Fruit fly (Drosophila melanogaster) whole organism, prepupa: ENCODE results near the gene mor.

ENCODE experiments used
- Blimp-1 ChIP-seq: fragments of 200-800 bp; sonication (Bioruptor generic); optimal IDR thresholded peaks from 3 replicates; lab custom pipeline; 2017; ENCODE audit warnings: missing biosample characterization, missing genetic modification characterization, mild to moderate bottlenecking, moderate library complexity, missing genetic modification reagents
- CG10669 ChIP-seq: fragments of 200-800 bp; sonication (Bioruptor generic); optimal IDR thresholded peaks from 3 replicates; lab custom pipeline; 2018; ENCODE audit warnings: missing biosample characterization, mild to moderate bottlenecking, missing genetic modification characterization, moderate library complexity
- CG11902 ChIP-seq: fragments of 200-800 bp; sonication (Bioruptor generic); optimal IDR thresholded peaks from 3 replicates; lab custom pipeline; 2016; ENCODE audit warnings: missing biosample characterization, missing genetic modification characterization
- CG15336 ChIP-seq: fragments of 200-800 bp; sonication (Bioruptor generic); IDR thresholded peaks from 2 replicates; pipeline ENCODE4 v1.3.6; 2022; ENCODE audit warnings: missing biosample characterization, missing genetic modification characterization
- CG1621 ChIP-seq: fragments of 200-800 bp; sonication (Bioruptor generic); optimal IDR thresholded peaks from 3 replicates; lab custom pipeline; 2018; ENCODE audit warnings: missing biosample characterization, mild to moderate bottlenecking, missing genetic modification characterization
- CG3032 ChIP-seq: fragments of 200-800 bp; optimal IDR thresholded peaks from 2 replicates; lab custom pipeline; 2019; ENCODE audit warnings: missing biosample characterization, mild to moderate bottlenecking, missing genetic modification characterization, moderate library complexity
- CG32006 ChIP-seq: fragments of 200-800 bp; sonication (Bioruptor generic); optimal IDR thresholded peaks from 3 replicates; lab custom pipeline; 2017; ENCODE audit warnings: missing biosample characterization, mild to moderate bottlenecking, missing genetic modification characterization
- CG34406 ChIP-seq: fragments of 200-800 bp; sonication (Bioruptor generic); optimal IDR thresholded peaks from 3 replicates; lab custom pipeline; 2016; ENCODE audit warnings: missing biosample characterization, missing genetic modification characterization
- CG4318 ChIP-seq: fragments of 200-800 bp; sonication (Bioruptor generic); optimal IDR thresholded peaks from 3 replicates; lab custom pipeline; 2017; ENCODE audit warnings: missing biosample characterization, mild to moderate bottlenecking, missing genetic modification characterization
- CG6163 ChIP-seq: fragments of 200-800 bp; sonication (Bioruptor generic); IDR thresholded peaks from 3 replicates; pipeline ENCODE4 v1.3.6; 2022; ENCODE audit warnings: missing biosample characterization, missing genetic modification characterization
- CG6276 ChIP-seq: fragments of 200-800 bp; sonication (Bioruptor generic); optimal IDR thresholded peaks from 2 replicates; lab custom pipeline; 2017; ENCODE audit warnings: missing biosample characterization, mild to moderate bottlenecking, missing genetic modification characterization
- CG6792 ChIP-seq: fragments of 200-800 bp; sonication (Bioruptor generic); optimal IDR thresholded peaks from 3 replicates; lab custom pipeline; 2016; ENCODE audit warnings: missing biosample characterization, missing genetic modification characterization
- CG6808 ChIP-seq: fragments of 200-800 bp; sonication (Bioruptor generic); optimal IDR thresholded peaks from 3 replicates; lab custom pipeline; 2017; ENCODE audit warnings: missing biosample characterization, missing genetic modification characterization, mild to moderate bottlenecking, moderate library complexity, missing genetic modification reagents
- CG6854 ChIP-seq: fragments of 200-800 bp; sonication (Bioruptor generic); optimal IDR thresholded peaks from 2 replicates; lab custom pipeline; 2017; ENCODE audit warnings: missing biosample characterization, mild to moderate bottlenecking, missing genetic modification characterization
- CG7368 ChIP-seq: fragments of 200-800 bp; sonication (Bioruptor generic); optimal IDR thresholded peaks from 3 replicates; lab custom pipeline; 2016; ENCODE audit warnings: missing biosample characterization, missing genetic modification characterization
- CG8119 ChIP-seq: fragments of 200-800 bp; sonication (Bioruptor generic); IDR thresholded peaks from 3 replicates; pipeline ENCODE4 v1.3.6; 2022; ENCODE audit warnings: missing biosample characterization, missing genetic modification characterization
- CG8632 ChIP-seq: fragments of 200-800 bp; sonication (Bioruptor generic); optimal IDR thresholded peaks from 3 replicates; lab custom pipeline; 2016; ENCODE audit warnings: missing biosample characterization, missing genetic modification characterization
- CG9139 ChIP-seq: fragments of 200-800 bp; sonication (Bioruptor generic); optimal IDR thresholded peaks from 3 replicates; lab custom pipeline; 2017; ENCODE audit warnings: missing biosample characterization, mild to moderate bottlenecking, missing genetic modification characterization
- Eip93F ChIP-seq: fragments of 200-800 bp; sonication (Bioruptor generic); optimal IDR thresholded peaks from 2 replicates; lab custom pipeline; 2016; ENCODE audit warnings: missing biosample characterization, mild to moderate bottlenecking, missing genetic modification characterization
- Ets96B ChIP-seq: fragments of 200-800 bp; optimal IDR thresholded peaks from 2 replicates; lab custom pipeline; 2019; ENCODE audit warnings: missing biosample characterization, mild to moderate bottlenecking, missing genetic modification characterization, moderate library complexity
- Hr38 ChIP-seq: sonication (Bioruptor generic); optimal IDR thresholded peaks from 2 replicates; lab custom pipeline; 2016; ENCODE audit warnings: missing biosample characterization, missing genetic modification characterization
- Hr4 ChIP-seq: fragments of 200-800 bp; sonication (Bioruptor generic); optimal IDR thresholded peaks from 3 replicates; lab custom pipeline; 2016; ENCODE audit warnings: missing biosample characterization, missing genetic modification characterization
- Sox102F ChIP-seq: fragments of 200-800 bp; sonication (Bioruptor generic); optimal IDR thresholded peaks from 2 replicates; lab custom pipeline; 2016; ENCODE audit warnings: missing biosample characterization, mild to moderate bottlenecking, missing genetic modification characterization
- Sox15 ChIP-seq: fragments of 200-800 bp; sonication (Bioruptor generic); optimal IDR thresholded peaks from 3 replicates; lab custom pipeline; 2016; ENCODE audit warnings: missing biosample characterization, missing genetic modification characterization
- achi ChIP-seq: fragments of 200-800 bp; sonication (Bioruptor generic); optimal IDR thresholded peaks from 3 replicates; lab custom pipeline; 2016; ENCODE audit warnings: missing biosample characterization, missing genetic modification characterization
- acj6 ChIP-seq: fragments of 200-800 bp; sonication (Bioruptor generic); optimal IDR thresholded peaks from 3 replicates; lab custom pipeline; 2016; ENCODE audit warnings: missing biosample characterization, missing genetic modification characterization
- dac ChIP-seq: fragments of 200-800 bp; sonication (Bioruptor generic); optimal IDR thresholded peaks from 2 replicates; lab custom pipeline; 2017; ENCODE audit warnings: missing biosample characterization, mild to moderate bottlenecking, missing genetic modification characterization
- dsx ChIP-seq: fragments of 200-800 bp; optimal IDR thresholded peaks from 3 replicates; lab custom pipeline; 2019; ENCODE audit warnings: missing biosample characterization, mild to moderate bottlenecking, missing genetic modification characterization, moderate library complexity; ENCODE audit not compliant: poor library complexity, severe bottlenecking
- eg ChIP-seq: fragments of 200-800 bp; sonication (Bioruptor generic); IDR thresholded peaks from 3 replicates; pipeline ENCODE4 v1.3.6; 2022; ENCODE audit warnings: missing biosample characterization, missing genetic modification characterization
- fd85E ChIP-seq: fragments of 200-800 bp; sonication (Bioruptor generic); optimal IDR thresholded peaks from 3 replicates; lab custom pipeline; 2016; ENCODE audit warnings: missing biosample characterization, missing genetic modification characterization
- fkh ChIP-seq: fragments of 200-800 bp; sonication (Bioruptor generic); optimal IDR thresholded peaks from 3 replicates; lab custom pipeline; 2017; ENCODE audit warnings: missing biosample characterization, mild to moderate bottlenecking, missing genetic modification characterization, moderate library complexity
- net ChIP-seq: fragments of 200-800 bp; sonication (Bioruptor generic); optimal IDR thresholded peaks from 3 replicates; lab custom pipeline; 2016; ENCODE audit warnings: missing biosample characterization, missing genetic modification characterization
- pdm3 ChIP-seq: fragments of 200-800 bp; sonication (Bioruptor generic); optimal IDR thresholded peaks from 3 replicates; lab custom pipeline; 2016; ENCODE audit warnings: missing biosample characterization, missing genetic modification characterization
- svp ChIP-seq: fragments of 200-800 bp; sonication (Bioruptor generic); peaks from one replicate; lab custom pipeline; 2016; ENCODE audit warnings: missing biosample characterization, missing genetic modification characterization
- vri ChIP-seq: fragments of 200-800 bp; sonication (Bioruptor generic); optimal IDR thresholded peaks from 3 replicates; lab custom pipeline; 2016; ENCODE audit warnings: missing biosample characterization, mild to moderate bottlenecking, missing genetic modification characterization

Gene mor

dm6 chr3R:15984483-15985118, 11.9 kb upstream of the mor start (continued):
- TF ChIP-seq pdm3 (GFP tag; lab: Kevin White, UChicago) (peak; percentile 78), achi (GFP tag; lab: Kevin White, UChicago) (peak; percentile 74), Blimp-1 (GFP tag; lab: Kevin White, UChicago) (peak; percentile 32), CG34406 (GFP tag; lab: Kevin White, UChicago) (peak; percentile 76), Sox102F (peak; percentile 67), CG6808 (peak; percentile 81), CG9139 (GFP tag; lab: Kevin White, UChicago) (peak; percentile 74), eg (GFP tag; lab: Robert Waterston, UW) (peak; percentile 81), dsx (GFP tag; lab: Kevin White, UChicago) (peak; percentile 75), Hr38 (GFP tag; lab: Kevin White, UChicago) (peak; percentile 12), Sox15 (GFP tag; lab: Kevin White, UChicago) (peak; percentile 58), CG11902 (GFP tag; lab: Kevin White, UChicago) (peak; percentile 36), Eip93F (GFP tag; lab: Kevin White, UChicago) (no peak), vri (peak; percentile 27)

- TF ChIP-seq CG10669 (no peak), CG8632 (GFP tag; lab: Kevin White, UChicago) (no peak), CG32006 (GFP tag; lab: Kevin White, UChicago) (no peak), fkh (GFP tag; lab: Kevin White, UChicago) (peak; percentile 69), CG1621 (tag; lab: Kevin White, UChicago) (no peak), svp (GFP tag; lab: Kevin White, UChicago) (peak; percentile 57), Hr38 (GFP tag; lab: Kevin White, UChicago) (no peak), CG15336 (no peak), CG7368 (GFP tag; lab: Kevin White, UChicago) (no peak), CG4318 (no peak)
Observed at dm6 chr3R:15983541-15984229, 11.0 kb upstream of the mor start.

- TF ChIP-seq Ets96B (tag; lab: Kevin White, UChicago) (no peak), CG6792 (no peak), dac (no peak), dsx (GFP tag; lab: Kevin White, UChicago) (no peak), Hr38 (GFP tag; lab: Kevin White, UChicago) (no peak), CG6163 (GFP tag; lab: Robert Waterston, UW) (no peak), fd85E (no peak), CG34406 (GFP tag; lab: Kevin White, UChicago) (no peak), net (GFP tag; lab: Kevin White, UChicago) (no peak), CG6854 (GFP tag; lab: Kevin White, UChicago) (no peak), CG4318 (no peak), CG8119 (GFP tag; lab: Robert Waterston, UW) (no peak), CG3032 (tag; lab: Kevin White, UChicago) (no peak), CG6276 (GFP tag; lab: Kevin White, UChicago) (no peak), acj6 (GFP tag; lab: Kevin White, UChicago) (no peak), Hr4 (GFP tag; lab: Kevin White, UChicago) (no peak), svp (GFP tag; lab: Kevin White, UChicago) (no peak)
Observed at dm6 chr3R:15975170-15975569, 2.5 kb upstream of the mor start.
